Fruit fly (Drosophila melanogaster) whole organism, wandering third instar larva: ENCODE measurements around the gene CG43203.

Experiments used
- Dfd ChIP-seq: fragments of >200 bp; optimal IDR thresholded peaks from 2 replicates; lab custom pipeline; 2017; ENCODE audit warnings: missing biosample characterization, missing genetic modification characterization
- HLH106 ChIP-seq: fragments of 200-800 bp; optimal IDR thresholded peaks from 3 replicates; lab custom pipeline; 2019; ENCODE audit warnings: missing biosample characterization, mild to moderate bottlenecking, missing genetic modification characterization, moderate library complexity

dm6 chr3R:19374689-19375088, 20.8 kb downstream of the CG43203 start, which contains the start of gene CG3581:
- TF ChIP-seq Dfd (GFP tag; lab: Kevin White, UChicago) (no peak), HLH106 (tag; lab: Kevin White, UChicago) (no peak)
